Fruit fly (Drosophila melanogaster) whole organism, adult: ENCODE results near the gene CG3610.

Source experiments
- CG11617 ChIP-seq: fragments of 200-800 bp; sonication (Bioruptor generic); optimal IDR thresholded peaks from 2 replicates; lab custom pipeline; 2017; ENCODE audit warnings: mild to moderate bottlenecking, missing biosample characterization, missing genetic modification reagents, missing genetic modification characterization
- CG12768 ChIP-seq: fragments of 200-800 bp; sonication (Bioruptor generic); optimal IDR thresholded peaks from 2 replicates; lab custom pipeline; 2017; ENCODE audit warnings: missing biosample characterization, missing genetic modification characterization, mild to moderate bottlenecking, moderate library complexity, missing genetic modification reagents
- CG5204 ChIP-seq: fragments of 200-800 bp; sonication (Bioruptor generic); optimal IDR thresholded peaks from 2 replicates; lab custom pipeline; 2016; ENCODE audit warnings: missing biosample characterization, missing genetic modification characterization
- CG7045 ChIP-seq: fragments of 200-800 bp; sonication (Bioruptor generic); optimal IDR thresholded peaks from 2 replicates; lab custom pipeline; 2017; ENCODE audit warnings: missing biosample characterization, mild to moderate bottlenecking, missing genetic modification characterization
- Clk ChIP-seq: fragments of 200-800 bp; sonication (Bioruptor generic); optimal IDR thresholded peaks from 2 replicates; lab custom pipeline; 2017; ENCODE audit warnings: missing biosample characterization, missing genetic modification characterization
- Crg-1 ChIP-seq: fragments of 200-800 bp; sonication (Bioruptor generic); optimal IDR thresholded peaks from 2 replicates; lab custom pipeline; 2016; ENCODE audit warnings: missing biosample characterization, missing genetic modification characterization
- Hr96 ChIP-seq: fragments of 200-800 bp; sonication (Bioruptor generic); optimal IDR thresholded peaks from 2 replicates; lab custom pipeline; 2016; ENCODE audit warnings: missing biosample characterization, missing genetic modification characterization
- Mnt ChIP-seq: fragments of 200-800 bp; sonication (Bioruptor generic); optimal IDR thresholded peaks from 2 replicates; lab custom pipeline; 2016; ENCODE audit warnings: missing biosample characterization, mild to moderate bottlenecking, missing genetic modification characterization
- bab1 ChIP-seq: fragments of 200-800 bp; sonication (Bioruptor generic); optimal IDR thresholded peaks from 3 replicates; lab custom pipeline; 2019; ENCODE audit warnings: missing biosample characterization, mild to moderate bottlenecking, missing genetic modification characterization, moderate library complexity
- cic ChIP-seq: fragments of 200-800 bp; sonication (Bioruptor generic); optimal IDR thresholded peaks from 2 replicates; lab custom pipeline; 2017; ENCODE audit warnings: missing biosample characterization, mild to moderate bottlenecking, missing genetic modification characterization, moderate library complexity
- cnc ChIP-seq, 2 experiments: fragments of >200 bp; optimal IDR thresholded peaks; 2 replicates each; lab custom pipeline; 2017
- kay ChIP-seq: fragments of 200-800 bp; sonication (Bioruptor generic); peaks from one replicate; lab custom pipeline; 2016; ENCODE audit warnings: missing biosample characterization, missing genetic modification characterization, borderline replicate concordance
- tj ChIP-seq: fragments of 200-800 bp; sonication (Bioruptor generic); optimal IDR thresholded peaks from 3 replicates; lab custom pipeline; 2017; ENCODE audit warnings: missing biosample characterization, mild to moderate bottlenecking, missing genetic modification characterization, moderate library complexity
- toe ChIP-seq: fragments of 200-800 bp; sonication (Bioruptor generic); optimal IDR thresholded peaks from 2 replicates; lab custom pipeline; 2016; ENCODE audit warnings: missing biosample characterization, missing genetic modification characterization

DNA sequence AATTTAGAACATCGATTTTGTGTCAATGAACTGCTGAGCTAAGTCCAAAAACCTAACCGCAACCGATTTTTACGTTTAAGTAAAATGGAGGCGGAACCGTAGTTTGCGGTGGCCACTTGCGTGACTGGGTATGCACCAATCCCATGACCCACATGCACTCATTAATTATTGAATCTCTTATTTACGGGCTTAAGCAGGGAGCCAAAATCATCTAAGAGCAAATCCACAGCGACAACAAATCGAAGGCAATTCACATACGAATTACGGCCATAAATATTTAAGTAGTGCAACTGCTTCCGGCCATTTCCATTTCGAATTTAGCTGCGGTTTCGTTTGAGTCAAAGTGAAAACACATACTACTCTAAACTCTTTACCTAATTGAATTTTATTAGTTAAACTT is 20.0 kb downstream of the CG3610 start:
- TF ChIP-seq kay (GFP tag; lab: Kevin White, UChicago) (no peak), Hr96 (GFP tag; lab: Kevin White, UChicago) (no peak), cic (GFP tag; lab: Kevin White, UChicago) (no peak), Mnt (GFP tag; lab: Kevin White, UChicago) (no peak), Crg-1 (GFP tag; lab: Kevin White, UChicago) (no peak), CG7045 (no peak), CG11617 (no peak), cnc (optimal IDR thresholded peaks at IDR 0.05; lab: Kevin White, UChicago) (no peak), CG12768 (GFP tag; lab: Kevin White, UChicago) (no peak), tj (GFP tag; lab: Kevin White, UChicago) (no peak), Clk (GFP tag; lab: Kevin White, UChicago) (no peak), toe (GFP tag; lab: Kevin White, UChicago) (no peak), bab1 (GFP tag; lab: Kevin White, UChicago) (no peak), CG5204 (GFP tag; lab: Kevin White, UChicago) (no peak)
